Worm (Caenorhabditis elegans) whole organism, early embryonic: ENCODE measurements around the gene F53F4.12.

Experiments used
- B0310.2 ChIP-seq: sonication (generic microtip); optimal IDR thresholded peaks from 2 replicates; lab custom pipeline; 2016; ENCODE audit warnings: mild to moderate bottlenecking, missing genetic modification characterization, missing compliant biosample characterization
- F13C5.2 ChIP-seq: sonication (generic microtip); optimal IDR thresholded peaks from 2 replicates; lab custom pipeline; 2017; ENCODE audit warnings: mild to moderate bottlenecking, missing genetic modification characterization, inconsistent platforms, missing compliant biosample characterization
- aly-1 ChIP-seq: sonication (generic microtip); optimal IDR thresholded peaks from 2 replicates; lab custom pipeline; 2016; ENCODE audit warnings: missing genetic modification characterization, missing compliant biosample characterization
- ama-1 ChIP-seq: fragments of 150-350 bp; optimal IDR thresholded peaks from 2 replicates; lab custom pipeline; 2014
- ceh-13 ChIP-seq: fragments of 200-800 bp; sonication (Bioruptor generic); optimal IDR thresholded peaks from 2 replicates; lab custom pipeline; 2018; ENCODE audit warnings: mild to moderate bottlenecking, missing genetic modification characterization, missing compliant biosample characterization
- ceh-36 ChIP-seq: sonication (generic microtip); optimal IDR thresholded peaks from 2 replicates; lab custom pipeline; 2016; ENCODE audit warnings: missing genetic modification characterization, inconsistent platforms, missing compliant biosample characterization
- ets-7 ChIP-seq: sonication (generic microtip); optimal IDR thresholded peaks from 2 replicates; lab custom pipeline; 2016; ENCODE audit warnings: missing genotype, missing genetic modification characterization, missing compliant biosample characterization
- flt-1 ChIP-seq: fragments of 200-800 bp; sonication (Bioruptor generic); IDR thresholded peaks from 2 replicates; pipeline ENCODE4 v1.3.6; 2022; ENCODE audit warnings: missing genetic modification characterization, missing compliant biosample characterization
- hmbx-1 ChIP-seq: sonication (generic microtip); optimal IDR thresholded peaks from 2 replicates; lab custom pipeline; 2016; ENCODE audit warnings: mild to moderate bottlenecking, missing genetic modification characterization, missing compliant biosample characterization
- hmg-4 ChIP-seq: fragments of 200-800 bp; sonication (Bioruptor generic); optimal IDR thresholded peaks from 2 replicates; lab custom pipeline; 2018; ENCODE audit warnings: mild to moderate bottlenecking, missing genetic modification characterization, missing compliant biosample characterization
- hnd-1 ChIP-seq: sonication (generic microtip); optimal IDR thresholded peaks from 2 replicates; lab custom pipeline; 2016; ENCODE audit warnings: missing genetic modification characterization, missing compliant biosample characterization
- pes-1 ChIP-seq: fragments of 200-800 bp; sonication (Bioruptor generic); IDR thresholded peaks from 2 replicates; pipeline ENCODE4 v1.3.6; 2022; ENCODE audit warnings: missing genetic modification reagents, missing genetic modification characterization, missing compliant biosample characterization
- scrt-1 ChIP-seq: fragments of 200-800 bp; sonication (Bioruptor generic); IDR thresholded peaks from 2 replicates; pipeline ENCODE4 v1.3.6; 2022; ENCODE audit warnings: missing genetic modification characterization, missing compliant biosample characterization
- sea-1 ChIP-seq: fragments of 200-800 bp; sonication (Bioruptor generic); conservative IDR thresholded peaks from 2 replicates; pipeline ENCODE4 v1.3.6; 2022; ENCODE audit warnings: missing genetic modification characterization, missing compliant biosample characterization
- tbx-11 ChIP-seq: fragments of 200-800 bp; sonication (Bioruptor generic); IDR thresholded peaks from 2 replicates; pipeline ENCODE4 v1.3.6; 2022; ENCODE audit warnings: missing genetic modification characterization, missing compliant biosample characterization
- tbx-37 ChIP-seq: fragments of 200-800 bp; sonication (Bioruptor generic); conservative IDR thresholded peaks from 2 replicates; pipeline ENCODE4 v1.3.6; 2022; ENCODE audit warnings: missing genetic modification reagents, missing genetic modification characterization, missing compliant biosample characterization
- tra-4 ChIP-seq: sonication (generic microtip); optimal IDR thresholded peaks from 2 replicates; lab custom pipeline; 2017; ENCODE audit warnings: missing genetic modification characterization, missing compliant biosample characterization

Gene F53F4.12

ce11 chrV:13589494-13590176 lies 36.2 kb upstream of the F53F4.12 start, which contains the start of the genes F53F4.2 and F53F4.18:
F53F4.2 (minus strand) TSS chrV:13589594.
F53F4.18 (plus strand) TSS chrV:13590126.
- no peak for TF ChIP-seq tbx-37
- TF ChIP-seq B0310.2 (tag; lab: Kevin White, UChicago): no peak

- TF ChIP-seq tbx-37 (no peak), tra-4 (tag; lab: Kevin White, UChicago) (no peak), hnd-1 (tag; lab: Kevin White, UChicago) (no peak), tbx-11 (GFP tag; lab: Robert Waterston, UW) (no peak), ceh-13 (no peak), hmg-4 (no peak), ets-7 (no peak), aly-1 (no peak), ama-1 (lab: Kevin White, UChicago) (no peak), pes-1 (no peak), B0310.2 (tag; lab: Kevin White, UChicago) (no peak), flt-1 (GFP tag; lab: Robert Waterston, UW) (no peak), ceh-36 (tag; lab: Kevin White, UChicago) (no peak), scrt-1 (GFP tag; lab: Robert Waterston, UW) (no peak), sea-1 (GFP tag; lab: Robert Waterston, UW) (no peak), F13C5.2 (tag; lab: Kevin White, UChicago) (no peak), hmbx-1 (no peak)
Measured at ce11 chrV:13591504-13592174, 34.2 kb upstream of the F53F4.12 start, which contains the start of gene tbcb-1. tbcb-1 (plus strand) TSS chrV:13592124.

- TF ChIP-seq tra-4 (tag; lab: Kevin White, UChicago) (no peak), F13C5.2 (tag; lab: Kevin White, UChicago) (no peak), flt-1 (GFP tag; lab: Robert Waterston, UW) (no peak), ceh-13 (no peak)
Measured at ce11 chrV:13593083-13593482, 32.8 kb upstream of the F53F4.12 start, which contains the start of gene F53F4.4. F53F4.4 (plus strand) TSS chrV:13593383.

- TF ChIP-seq hmg-4 (no peak), tbx-11 (GFP tag; lab: Robert Waterston, UW) (no peak), sea-1 (GFP tag; lab: Robert Waterston, UW) (no peak), tbx-37 (no peak), ceh-13 (no peak), hmbx-1 (no peak), flt-1 (GFP tag; lab: Robert Waterston, UW) (no peak), F13C5.2 (tag; lab: Kevin White, UChicago) (no peak), ceh-36 (tag; lab: Kevin White, UChicago) (no peak), ets-7 (no peak)
Measured at ce11 chrV:13598370-13598769, 27.5 kb upstream of the F53F4.12 start.

- no peak for TF ChIP-seq ets-7
- TF ChIP-seq B0310.2 (tag; lab: Kevin White, UChicago): no peak
- no peak for TF ChIP-seq scrt-1 (GFP tag; lab: Robert Waterston, UW)
- no peak for TF ChIP-seq hnd-1 (tag; lab: Kevin White, UChicago)
- TF ChIP-seq hmbx-1: no peak
- TF ChIP-seq tbx-11 (GFP tag; lab: Robert Waterston, UW): no peak
- TF ChIP-seq ceh-13: no peak
- no peak for TF ChIP-seq ama-1 (lab: Kevin White, UChicago)
- TF ChIP-seq tra-4 (tag; lab: Kevin White, UChicago): no peak
- TF ChIP-seq aly-1: no peak
- TF ChIP-seq ceh-36 (tag; lab: Kevin White, UChicago): no peak
- no peak for TF ChIP-seq pes-1
- no peak for TF ChIP-seq hmg-4
- TF ChIP-seq flt-1 (GFP tag; lab: Robert Waterston, UW): no peak
Measured at ce11 chrV:13600882-13601281, 25.0 kb upstream of the F53F4.12 start, which contains the start of gene rdy-2. rdy-2 (minus strand) TSS chrV:13600982.

- TF ChIP-seq aly-1 (no peak), hnd-1 (tag; lab: Kevin White, UChicago) (no peak), B0310.2 (tag; lab: Kevin White, UChicago) (no peak), scrt-1 (GFP tag; lab: Robert Waterston, UW) (no peak)
Measured at ce11 chrV:13606651-13607242, 19.1 kb upstream of the F53F4.12 start, which contains the start of gene fmo-4. fmo-4 (minus strand) TSS chrV:13606701.

- TF ChIP-seq flt-1 (GFP tag; lab: Robert Waterston, UW) (no peak), pes-1 (no peak), sea-1 (GFP tag; lab: Robert Waterston, UW) (no peak), ceh-36 (tag; lab: Kevin White, UChicago) (no peak), hnd-1 (tag; lab: Kevin White, UChicago) (no peak), tbx-37 (no peak), scrt-1 (GFP tag; lab: Robert Waterston, UW) (no peak), B0310.2 (tag; lab: Kevin White, UChicago) (no peak), ets-7 (no peak), aly-1 (no peak)
Measured at ce11 chrV:13608486-13608885, 17.4 kb upstream of the F53F4.12 start.

- TF ChIP-seq scrt-1 (GFP tag; lab: Robert Waterston, UW) (no peak), hmg-4 (no peak), ets-7 (no peak)
Measured at ce11 chrV:13609806-13610205, 16.0 kb upstream of the F53F4.12 start.
